Worm (Caenorhabditis elegans) whole organism, late embryonic: ENCODE measurements around the gene arrd-18.

Source experiments
- ceh-19 ChIP-seq: fragments of 200-800 bp; sonication (Bioruptor generic); optimal IDR thresholded peaks from 2 replicates; lab custom pipeline; 2018; ENCODE audit warnings: mild to moderate bottlenecking, missing genetic modification characterization, missing compliant biosample characterization
- elt-2 ChIP-seq: sonication (generic microtip); optimal IDR thresholded peaks from 2 replicates; lab custom pipeline; 2016; ENCODE audit warnings: missing genetic modification reagents, missing genetic modification characterization, missing compliant biosample characterization
- elt-4 ChIP-seq: sonication (generic microtip); optimal IDR thresholded peaks from 2 replicates; lab custom pipeline; 2016; ENCODE audit warnings: missing genetic modification characterization, missing compliant biosample characterization
- ets-4 ChIP-seq: sonication (generic microtip); optimal IDR thresholded peaks from 2 replicates; lab custom pipeline; 2016; ENCODE audit warnings: missing genetic modification characterization, missing compliant biosample characterization
- eyg-1 ChIP-seq: sonication (generic microtip); optimal IDR thresholded peaks from 2 replicates; lab custom pipeline; 2016; ENCODE audit warnings: missing genotype, missing genetic modification characterization, missing compliant biosample characterization
- lin-11 ChIP-seq: fragments of 200-800 bp; sonication (Bioruptor generic); optimal IDR thresholded peaks from 2 replicates; lab custom pipeline; 2018; ENCODE audit warnings: mild to moderate bottlenecking, missing genetic modification characterization, missing compliant biosample characterization
- madf-2 ChIP-seq: sonication (generic microtip); optimal IDR thresholded peaks from 2 replicates; lab custom pipeline; 2017; ENCODE audit warnings: missing genetic modification characterization, missing compliant biosample characterization
- nhr-11 ChIP-seq: fragments of 150-350 bp; optimal IDR thresholded peaks from 2 replicates; lab custom pipeline; 2014; ENCODE audit warnings: missing biosample characterization, missing genetic modification characterization
- pha-4 ChIP-seq: fragments of 150-350 bp; optimal IDR thresholded peaks from 2 replicates; lab custom pipeline; 2018; ENCODE audit warnings: missing biosample characterization, missing genetic modification reagents, missing genetic modification characterization
- sox-4 ChIP-seq: sonication (generic microtip); optimal IDR thresholded peaks from 2 replicates; lab custom pipeline; 2017; ENCODE audit warnings: mild to moderate bottlenecking, missing genetic modification characterization, inconsistent platforms, missing compliant biosample characterization

- TF ChIP-seq pha-4 (tag; lab: Kevin White, UChicago) = no peak
- TF ChIP-seq lin-11 = no peak
- no peak for TF ChIP-seq madf-2
- TF ChIP-seq nhr-11 (tag; lab: Kevin White, UChicago) = no peak
- TF ChIP-seq ceh-19 (GFP tag; lab: Kevin White, UChicago) = no peak
- no peak for TF ChIP-seq ets-4 (tag; lab: Kevin White, UChicago)
- TF ChIP-seq sox-4 (tag; lab: Kevin White, UChicago) = no peak
- no peak for TF ChIP-seq elt-4
- no peak for TF ChIP-seq eyg-1 (tag; lab: Kevin White, UChicago)
- no peak for TF ChIP-seq elt-2 (tag; lab: Kevin White, UChicago)
Observed at ce11 chrV:3341906-3342305, 30.0 kb upstream of the arrd-18 start, which contains the start of gene C17B7.10.
